Fruit fly (Drosophila melanogaster) whole organism, embryonic: Measurements from ENCODE around the gene drpr.

ENCODE experiments used
- Asciz ChIP-seq: fragments of 200-800 bp; sonication (Bioruptor generic); optimal IDR thresholded peaks from 2 replicates; lab custom pipeline; 2017; ENCODE audit warnings: missing biosample characterization, mild to moderate bottlenecking, missing genetic modification characterization, missing genetic modification reagents
- CG10147 ChIP-seq: fragments of 200-800 bp; sonication (Bioruptor generic); optimal IDR thresholded peaks from 2 replicates; lab custom pipeline; 2019; ENCODE audit warnings: missing biosample characterization, mild to moderate bottlenecking, missing genetic modification characterization, moderate library complexity
- CG10209 ChIP-seq: fragments of 200-800 bp; sonication (Bioruptor generic); optimal IDR thresholded peaks from 3 replicates; lab custom pipeline; 2017; ENCODE audit warnings: missing biosample characterization, mild to moderate bottlenecking, missing genetic modification characterization, missing genetic modification reagents
- CG10366 ChIP-seq: fragments of 200-800 bp; sonication (Bioruptor generic); IDR thresholded peaks from 2 replicates; pipeline ENCODE4 v1.3.6; 2022; ENCODE audit warnings: missing biosample characterization, missing genetic modification characterization
- CG10431 ChIP-seq: fragments of 200-800 bp; sonication (Bioruptor generic); optimal IDR thresholded peaks from 3 replicates; lab custom pipeline; 2018; ENCODE audit warnings: missing biosample characterization, mild to moderate bottlenecking, missing genetic modification characterization
- CG12071 ChIP-seq: fragments of 200-800 bp; sonication (Bioruptor generic); optimal IDR thresholded peaks from 3 replicates; lab custom pipeline; 2018; ENCODE audit warnings: missing biosample characterization, mild to moderate bottlenecking, missing genetic modification characterization
- CG12104 ChIP-seq: fragments of 200-800 bp; sonication (Bioruptor generic); optimal IDR thresholded peaks from 3 replicates; lab custom pipeline; 2016; ENCODE audit warnings: missing biosample characterization, missing genetic modification characterization
- CG12769 ChIP-seq: fragments of 200-800 bp; sonication (Bioruptor generic); optimal IDR thresholded peaks from 2 replicates; lab custom pipeline; 2019; ENCODE audit warnings: missing biosample characterization, mild to moderate bottlenecking, missing genetic modification characterization, moderate library complexity
- CG15696 ChIP-seq: fragments of 200-800 bp; sonication (Bioruptor generic); optimal IDR thresholded peaks from 2 replicates; lab custom pipeline; 2019; ENCODE audit warnings: missing biosample characterization, mild to moderate bottlenecking, missing genetic modification characterization, moderate library complexity
- CG17568 ChIP-seq: fragments of 200-800 bp; sonication (Bioruptor generic); optimal IDR thresholded peaks from 2 replicates; lab custom pipeline; 2018; ENCODE audit warnings: missing biosample characterization, mild to moderate bottlenecking, missing genetic modification characterization, moderate library complexity
- CG17612 ChIP-seq: fragments of 200-800 bp; sonication (Bioruptor generic); IDR thresholded peaks from 2 replicates; pipeline ENCODE4 v1.3.6; 2022; ENCODE audit warnings: missing biosample characterization, missing genetic modification characterization
- CG32532 ChIP-seq: fragments of 200-800 bp; sonication (Bioruptor generic); IDR thresholded peaks from 2 replicates; pipeline ENCODE4 v1.3.6; 2022; ENCODE audit warnings: missing biosample characterization, missing genetic modification characterization
- CG4404 ChIP-seq: fragments of 200-800 bp; sonication (Bioruptor generic); IDR thresholded peaks from 2 replicates; pipeline ENCODE4 v1.3.6; 2022; ENCODE audit warnings: missing biosample characterization, missing genetic modification characterization
- CG7839 ChIP-seq: fragments of 200-800 bp; sonication (Bioruptor generic); optimal IDR thresholded peaks from 3 replicates; lab custom pipeline; 2018; ENCODE audit warnings: missing biosample characterization, mild to moderate bottlenecking, missing genetic modification characterization, moderate library complexity
- CG9727 ChIP-seq: fragments of 200-800 bp; sonication (Bioruptor generic); optimal IDR thresholded peaks from 3 replicates; lab custom pipeline; 2017; ENCODE audit warnings: missing biosample characterization, mild to moderate bottlenecking, missing genetic modification characterization
- Dek ChIP-seq: fragments of 200-800 bp; sonication (Bioruptor generic); optimal IDR thresholded peaks from 3 replicates; lab custom pipeline; 2019; ENCODE audit warnings: missing biosample characterization, mild to moderate bottlenecking, missing genetic modification characterization, moderate library complexity
- Gsc ChIP-seq: fragments of 200-800 bp; sonication (Bioruptor generic); IDR thresholded peaks from 2 replicates; pipeline ENCODE4 v1.3.6; 2022; ENCODE audit warnings: missing biosample characterization, missing genetic modification characterization
- Gug ChIP-seq: fragments of 200-800 bp; sonication (Bioruptor generic); IDR thresholded peaks from 4 replicates; pipeline ENCODE4 v1.3.6; 2022; ENCODE audit warnings: missing biosample characterization, missing genetic modification characterization
- HLH54F ChIP-seq: fragments of 200-800 bp; sonication (Bioruptor generic); optimal IDR thresholded peaks from 3 replicates; lab custom pipeline; 2016; ENCODE audit warnings: missing biosample characterization, missing genetic modification characterization
- Hsf ChIP-seq: fragments of 200-800 bp; sonication (Bioruptor generic); optimal IDR thresholded peaks from 3 replicates; lab custom pipeline; 2016; ENCODE audit warnings: missing biosample characterization, missing genetic modification characterization
- Meics ChIP-seq: fragments of 200-800 bp; sonication (Bioruptor generic); optimal IDR thresholded peaks from 2 replicates; lab custom pipeline; 2017; ENCODE audit warnings: missing biosample characterization, mild to moderate bottlenecking, missing genetic modification characterization
- Six4 ChIP-seq: fragments of 200-800 bp; sonication (Bioruptor generic); optimal IDR thresholded peaks from 2 replicates; lab custom pipeline; 2016; ENCODE audit warnings: missing biosample characterization, missing genetic modification characterization
- Taf1 ChIP-seq: fragments of 200-800 bp; sonication (Bioruptor generic); IDR thresholded peaks from 2 replicates; pipeline ENCODE4 v1.3.6; 2022; ENCODE audit warnings: missing biosample characterization, missing genetic modification characterization
- bowl ChIP-seq: fragments of 200-800 bp; sonication (Bioruptor generic); IDR thresholded peaks from 2 replicates; pipeline ENCODE4 v1.3.6; 2022; ENCODE audit warnings: missing biosample characterization, missing genetic modification characterization
- cad ChIP-seq: fragments of >200 bp; optimal IDR thresholded peaks from 2 replicates; lab custom pipeline; 2017; ENCODE audit warnings: missing biosample characterization, missing genetic modification characterization
- emc ChIP-seq: fragments of 200-800 bp; sonication (Bioruptor generic); optimal IDR thresholded peaks from 2 replicates; lab custom pipeline; 2016; ENCODE audit warnings: missing biosample characterization, missing genetic modification characterization
- gt ChIP-seq: fragments of 200-800 bp; sonication (Bioruptor generic); IDR thresholded peaks from 2 replicates; pipeline ENCODE4 v1.3.6; 2022; ENCODE audit warnings: missing biosample characterization, missing genetic modification characterization
- hkb ChIP-seq, 2 experiments: fragments of 200-800 bp in 1 of 2; fragments of >200 bp in 1 of 2; sonication (Bioruptor generic) in 1 of 2; IDR thresholded peaks in 1 of 2; optimal IDR thresholded peaks in 1 of 2; 2 replicates each; pipeline versions ENCODE4 v1.3.6 to Lab custom; 2017 to 2022; ENCODE audit warnings: missing biosample characterization in 1 of 2, missing genetic modification characterization in 1 of 2
- ken ChIP-seq: fragments of 200-800 bp; sonication (Bioruptor generic); IDR thresholded peaks from 3 replicates; pipeline ENCODE4 v1.3.6; 2022; ENCODE audit warnings: missing biosample characterization, missing genetic modification characterization
- lmd ChIP-seq: fragments of 200-800 bp; sonication (Bioruptor generic); IDR thresholded peaks from 2 replicates; pipeline ENCODE4 v1.3.6; 2022; ENCODE audit warnings: missing biosample characterization, missing genetic modification characterization
- org-1 ChIP-seq: fragments of 200-800 bp; sonication (Bioruptor generic); optimal IDR thresholded peaks from 2 replicates; lab custom pipeline; 2017; ENCODE audit warnings: missing biosample characterization, missing genetic modification characterization
- ro ChIP-seq: fragments of 200-800 bp; sonication (Bioruptor generic); IDR thresholded peaks from 2 replicates; pipeline ENCODE4 v1.3.6; 2022; ENCODE audit warnings: missing biosample characterization, missing genetic modification characterization
- sc ChIP-seq, 3 experiments: fragments of >200 bp in 2 of 3; fragments of 200-800 bp in 1 of 3; sonication (Bioruptor generic) in 1 of 3; optimal IDR thresholded peaks; 2 replicates in 2 of 3; 3 replicates in 1 of 3; lab custom pipeline; 2017; ENCODE audit warnings: mild to moderate bottlenecking in 1 of 3, missing biosample characterization in 1 of 3, missing genetic modification characterization in 1 of 3, missing genetic modification reagents in 1 of 3
- vnd ChIP-seq: fragments of 200-800 bp; sonication (Bioruptor generic); IDR thresholded peaks from 3 replicates; pipeline ENCODE4 v1.3.6; 2022; ENCODE audit warnings: missing biosample characterization, missing genetic modification characterization; ENCODE audit not compliant: partially characterized antibody
- zf30C ChIP-seq: fragments of 200-800 bp; sonication (Bioruptor generic); optimal IDR thresholded peaks from 3 replicates; lab custom pipeline; 2018; ENCODE audit warnings: missing biosample characterization, mild to moderate bottlenecking, missing genetic modification characterization

drpr gene

DNA sequence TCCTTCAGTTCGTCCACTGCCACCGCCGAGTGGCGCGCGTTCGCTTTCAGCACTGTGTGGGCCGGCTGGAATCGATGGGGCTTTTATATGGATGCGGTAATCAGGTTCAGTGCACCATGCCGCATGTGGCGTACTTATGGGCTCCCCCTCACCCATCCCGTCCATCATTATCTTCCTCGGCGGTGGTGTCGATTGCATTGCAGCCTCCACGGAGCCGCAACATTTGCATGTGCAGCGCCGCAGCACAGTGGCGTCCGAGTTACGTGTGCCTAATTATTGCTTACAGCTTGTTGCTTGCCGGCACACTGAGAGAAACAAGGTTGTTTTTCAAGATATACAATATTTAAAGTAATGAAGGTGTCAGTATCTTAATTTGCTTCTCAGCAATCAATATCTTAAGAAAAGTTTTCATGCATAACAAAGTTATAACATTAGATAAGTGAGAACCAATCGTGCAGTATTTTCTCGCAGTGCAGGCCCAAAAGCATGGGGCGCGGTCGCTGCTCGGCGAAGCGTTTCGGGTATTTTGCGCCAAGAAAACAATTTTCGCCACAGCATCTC, 28.5 kb downstream of the drpr start, which contains the start of gene CG13931 (continued):
- no peak for TF ChIP-seq CG12104 (GFP tag; lab: Kevin White, UChicago)
- TF ChIP-seq CG9727 (GFP tag; lab: Kevin White, UChicago) = peak; percentile 23
- peak; percentile 46 for TF ChIP-seq CG7839 (tag; lab: Kevin White, UChicago)
- TF ChIP-seq lmd = peak; percentile 33
- TF ChIP-seq Dek (tag; lab: Kevin White, UChicago) = no peak
- no peak for TF ChIP-seq HLH54F (GFP tag; lab: Kevin White, UChicago)
- TF ChIP-seq, all 482 proteins: peak for 80

DNA sequence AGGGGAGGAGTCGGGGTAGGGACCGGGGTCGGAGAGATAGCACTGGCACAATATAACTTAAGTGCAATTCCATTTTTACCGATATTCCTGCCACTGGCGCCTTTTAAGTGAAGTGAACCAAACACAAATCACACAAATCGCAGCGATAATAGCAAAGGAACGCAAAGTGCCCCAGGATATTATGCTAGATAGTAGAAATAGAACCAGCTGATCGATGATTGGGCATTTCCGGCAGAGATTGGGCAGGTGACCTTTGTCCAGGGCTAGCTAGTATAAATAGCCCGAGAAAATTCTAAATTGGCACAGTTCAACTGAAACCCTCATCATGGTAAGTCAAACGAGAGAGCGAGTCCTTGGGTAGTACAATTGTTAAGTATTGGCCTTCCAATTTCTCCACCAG, 36.6 kb downstream of the drpr start, which contains the start of gene CG12011:
Gene CG12011 (plus strand): TSS at position 301 of the 400 bp plus-strand sequence.
- TF ChIP-seq CG12071 (GFP tag; lab: Kevin White, UChicago) (no peak), org-1 (GFP tag; lab: Kevin White, UChicago) (no peak), gt (GFP tag; lab: Robert Waterston, UW) (no peak), CG10209 (GFP tag; lab: Kevin White, UChicago) (no peak), CG17612 (GFP tag; lab: Robert Waterston, UW) (no peak), Six4 (GFP tag; lab: Kevin White, UChicago) (no peak), Asciz (no peak), cad (no peak), zf30C (GFP tag; lab: Kevin White, UChicago) (no peak), Gsc (GFP tag; lab: Robert Waterston, UW) (no peak), Taf1 (no peak), vnd (no peak), ro (no peak), Meics (GFP tag; lab: Kevin White, UChicago) (no peak), emc (GFP tag; lab: Kevin White, UChicago) (no peak), CG17568 (GFP tag; lab: Kevin White, UChicago) (no peak), CG10147 (GFP tag; lab: Kevin White, UChicago) (no peak), CG4404 (GFP tag; lab: Robert Waterston, UW) (no peak), Gug (GFP tag; lab: Robert Waterston, UW) (no peak)

- TF ChIP-seq hkb (optimal IDR thresholded peaks at IDR 0.05; lab: Kevin White, UChicago) = no peak
- no peak for TF ChIP-seq hkb (GFP tag; IDR thresholded peaks at IDR 0.05; lab: Robert Waterston, UW)
- no peak for TF ChIP-seq sc (optimal IDR thresholded peaks at IDR 0.05; lab: Kevin White, UChicago)
- TF ChIP-seq sc (GFP tag; optimal IDR thresholded peaks at IDR 0.05; lab: Kevin White, UChicago) = no peak
- no peak for TF ChIP-seq CG15696 (tag; lab: Kevin White, UChicago)
- no peak for TF ChIP-seq bowl (GFP tag; lab: Robert Waterston, UW)
- no peak for TF ChIP-seq CG32532 (GFP tag; lab: Robert Waterston, UW)
- TF ChIP-seq Hsf = no peak
- no peak for TF ChIP-seq CG10209 (GFP tag; lab: Kevin White, UChicago)
- no peak for TF ChIP-seq CG12769
- no peak for TF ChIP-seq ken
- TF ChIP-seq CG10431 (GFP tag; lab: Kevin White, UChicago) = no peak
- no peak for TF ChIP-seq CG10366 (GFP tag; lab: Robert Waterston, UW)
These were observed 38.0 kb downstream of the drpr start for dm6 chr3L:1692859-1693258.
